Worm (Caenorhabditis elegans) whole organism, L2 larva: ENCODE results near the gene arrd-10.

Experiments used
- F13H6.1 ChIP-seq: sonication (generic microtip); optimal IDR thresholded peaks from 2 replicates; lab custom pipeline; 2016; ENCODE audit warnings: missing genetic modification characterization, missing compliant biosample characterization
- R02D3.7 ChIP-seq: fragments of 150-350 bp; optimal IDR thresholded peaks from 2 replicates; lab custom pipeline; 2014; ENCODE audit warnings: missing biosample characterization, missing genetic modification characterization
- Y55F3AM.14 ChIP-seq: fragments of 200-800 bp; sonication (Bioruptor generic); optimal IDR thresholded peaks from 2 replicates; lab custom pipeline; 2018; ENCODE audit warnings: mild to moderate bottlenecking, missing genetic modification characterization, missing compliant biosample characterization
- ZK546.5 ChIP-seq: sonication (generic microtip); optimal IDR thresholded peaks from 2 replicates; lab custom pipeline; 2017; ENCODE audit warnings: missing biosample characterization, missing genetic modification characterization
- aly-2 ChIP-seq: fragments of 150-350 bp; optimal IDR thresholded peaks from 2 replicates; lab custom pipeline; 2014; ENCODE audit warnings: missing biosample characterization, missing genetic modification characterization
- blmp-1 ChIP-seq: sonication (generic microtip); optimal IDR thresholded peaks from 2 replicates; lab custom pipeline; 2017; ENCODE audit warnings: missing genetic modification characterization, mild to moderate bottlenecking, missing compliant biosample characterization, antibody characterized with exemption, moderate library complexity; ENCODE audit not compliant: insufficient read depth
- ceh-16 ChIP-seq: fragments of 150-350 bp; optimal IDR thresholded peaks from 2 replicates; lab custom pipeline; 2014; ENCODE audit warnings: missing biosample characterization, missing genetic modification characterization
- ceh-82 ChIP-seq: fragments of 150-350 bp; optimal IDR thresholded peaks from 2 replicates; lab custom pipeline; 2014; ENCODE audit warnings: missing biosample characterization, missing genetic modification characterization
- crh-2 ChIP-seq: sonication (generic microtip); optimal IDR thresholded peaks from 2 replicates; lab custom pipeline; 2017; ENCODE audit warnings: missing biosample characterization, missing genetic modification characterization
- egl-27 ChIP-seq: sonication (generic microtip); optimal IDR thresholded peaks from 3 replicates; lab custom pipeline; 2017; ENCODE audit warnings: missing biosample characterization, missing genetic modification reagents, missing genetic modification characterization
- elt-1 ChIP-seq: fragments of 150-350 bp; optimal IDR thresholded peaks from 2 replicates; lab custom pipeline; 2014; ENCODE audit warnings: missing biosample characterization, missing genetic modification characterization
- fos-1 ChIP-seq: fragments of 150-350 bp; optimal IDR thresholded peaks from 2 replicates; lab custom pipeline; 2014; ENCODE audit warnings: missing biosample characterization, missing genetic modification characterization
- gmeb-1 ChIP-seq: fragments of 150-350 bp; optimal IDR thresholded peaks from 2 replicates; lab custom pipeline; 2014; ENCODE audit warnings: missing biosample characterization, missing genetic modification characterization
- lin-11 ChIP-seq: fragments of 150-350 bp; sonication (generic microtip); optimal IDR thresholded peaks from 2 replicates; lab custom pipeline; 2014; ENCODE audit warnings: missing biosample characterization, missing genetic modification characterization, inconsistent platforms, mixed read lengths
- lin-13 ChIP-seq: fragments of 150-350 bp; optimal IDR thresholded peaks from 2 replicates; lab custom pipeline; 2014; ENCODE audit warnings: missing biosample characterization, missing genetic modification reagents, missing genetic modification characterization
- lin-39 ChIP-seq: fragments of 150-350 bp; optimal IDR thresholded peaks from 2 replicates; lab custom pipeline; 2014; ENCODE audit warnings: missing biosample characterization, missing genetic modification reagents, missing genetic modification characterization
- mab-5 ChIP-seq: fragments of 150-350 bp; optimal IDR thresholded peaks from 2 replicates; lab custom pipeline; 2014; ENCODE audit warnings: missing biosample characterization, missing genetic modification characterization
- nhr-10 ChIP-seq: sonication (generic microtip); optimal IDR thresholded peaks from 2 replicates; lab custom pipeline; 2017; ENCODE audit warnings: missing biosample characterization, missing genetic modification characterization
- nhr-21 ChIP-seq: fragments of 150-350 bp; optimal IDR thresholded peaks from 2 replicates; lab custom pipeline; 2014; ENCODE audit warnings: missing biosample characterization, missing genetic modification characterization
- nhr-25 ChIP-seq: fragments of 150-350 bp; sonication (generic microtip); optimal IDR thresholded peaks from 3 replicates; lab custom pipeline; 2014; ENCODE audit warnings: missing biosample characterization, missing genetic modification characterization
- nhr-77 ChIP-seq: fragments of 150-350 bp; optimal IDR thresholded peaks from 2 replicates; lab custom pipeline; 2014; ENCODE audit warnings: missing biosample characterization, missing genetic modification characterization
- peb-1 ChIP-seq: fragments of 150-350 bp; optimal IDR thresholded peaks from 2 replicates; lab custom pipeline; 2014; ENCODE audit warnings: missing biosample characterization, missing genetic modification characterization
- sem-4 ChIP-seq: fragments of 150-350 bp; optimal IDR thresholded peaks from 2 replicates; lab custom pipeline; 2014; ENCODE audit warnings: missing biosample characterization, missing genetic modification reagents, missing genetic modification characterization
- skn-1 ChIP-seq: sonication (generic microtip); optimal IDR thresholded peaks from 2 replicates; lab custom pipeline; 2017; ENCODE audit warnings: missing biosample characterization, missing genetic modification characterization
- sma-3 ChIP-seq: sonication (generic microtip); optimal IDR thresholded peaks from 2 replicates; lab custom pipeline; 2016; ENCODE audit warnings: missing genetic modification reagents, missing genetic modification characterization, missing compliant biosample characterization
- sma-9 ChIP-seq, 2 experiments: fragments of 150-350 bp in 1 of 2; sonication (generic microtip) in 1 of 2; optimal IDR thresholded peaks; 2 replicates each; lab custom pipeline; 2014 to 2016; ENCODE audit warnings: missing genetic modification characterization in 2 of 2, mild to moderate bottlenecking in 1 of 2, missing biosample characterization in 1 of 2, missing compliant biosample characterization in 1 of 2, missing genetic modification reagents in 1 of 2, moderate library complexity in 1 of 2
- snpc-4 ChIP-seq: fragments of 150-350 bp; optimal IDR thresholded peaks from 2 replicates; lab custom pipeline; 2014; ENCODE audit warnings: missing biosample characterization, missing genetic modification characterization
- unc-62 ChIP-seq: fragments of 150-350 bp; optimal IDR thresholded peaks from 2 replicates; lab custom pipeline; 2014; ENCODE audit warnings: missing biosample characterization, missing genetic modification reagents, missing genetic modification characterization
- zag-1 ChIP-seq: fragments of 150-350 bp; optimal IDR thresholded peaks from 2 replicates; lab custom pipeline; 2014; ENCODE audit warnings: missing biosample characterization, missing genetic modification characterization
- ztf-1 ChIP-seq: fragments of 200-800 bp; sonication (Bioruptor generic); conservative IDR thresholded peaks from 2 replicates; pipeline ENCODE4 v1.3.6; 2022; ENCODE audit warnings: missing genetic modification characterization, missing compliant biosample characterization
- ztf-11 ChIP-seq: sonication (generic microtip); optimal IDR thresholded peaks from 2 replicates; lab custom pipeline; 2017; ENCODE audit warnings: missing biosample characterization, missing genetic modification characterization
- ztf-4 ChIP-seq: fragments of 150-350 bp; optimal IDR thresholded peaks from 2 replicates; lab custom pipeline; 2014; ENCODE audit warnings: missing biosample characterization, missing genetic modification characterization

arrd-10 gene

DNA sequence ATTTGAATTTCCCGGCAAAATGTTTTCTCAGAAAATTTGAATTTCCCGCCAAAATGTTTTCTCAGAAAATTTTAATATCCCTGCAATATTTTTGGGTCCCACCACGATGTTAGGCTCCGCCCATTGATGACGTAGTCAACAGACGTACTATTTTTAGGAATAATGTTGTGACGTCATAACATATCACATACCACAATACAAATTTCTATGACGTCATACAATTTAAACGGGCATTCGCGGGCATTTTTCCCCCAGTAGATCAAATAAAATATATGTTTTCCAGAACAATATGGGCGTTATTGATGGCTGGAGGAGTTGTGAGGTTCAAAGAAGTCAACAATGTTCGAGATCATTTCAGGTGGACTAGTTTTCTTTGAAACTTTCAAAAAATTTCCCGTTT lies 26.4 kb downstream of the arrd-10 start:
- no peak for TF ChIP-seq ceh-16 (tag; lab: Kevin White, UChicago)
- no peak for TF ChIP-seq gmeb-1 (tag; lab: Kevin White, UChicago)
- TF ChIP-seq ztf-1 (GFP tag; lab: Robert Waterston, UW), result no peak
- no peak for TF ChIP-seq R02D3.7

DNA sequence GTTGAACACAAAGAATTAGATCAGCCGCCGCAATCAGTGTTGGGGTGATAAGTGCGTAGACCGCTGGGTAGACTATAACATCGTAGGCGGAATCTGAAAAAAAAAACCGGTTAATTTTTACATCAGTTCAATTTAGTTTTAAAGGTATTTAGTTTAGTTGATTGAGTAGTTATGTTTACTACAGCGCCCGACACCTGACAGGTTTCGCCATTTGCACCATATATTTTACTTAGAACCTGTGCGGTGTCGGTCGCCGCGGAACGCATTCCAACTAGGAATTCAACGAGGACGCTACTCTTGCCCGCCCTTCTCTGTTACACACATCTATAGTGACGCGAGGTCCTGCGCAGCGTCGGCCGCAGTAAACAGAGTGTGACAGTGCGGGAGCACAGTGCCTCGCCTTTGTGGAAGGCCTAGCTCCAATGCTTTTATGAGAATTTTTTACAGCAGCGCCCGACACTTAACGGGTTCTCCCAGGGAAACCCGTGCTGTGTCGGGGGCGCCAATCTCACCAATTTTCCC lies 28.6 kb downstream of the arrd-10 start:
- no peak for TF ChIP-seq nhr-21 (tag; lab: Kevin White, UChicago)
- no peak for TF ChIP-seq ztf-1 (GFP tag; lab: Robert Waterston, UW)
- peak; percentile 63 for TF ChIP-seq snpc-4 (tag; lab: Kevin White, UChicago)
- no peak for TF ChIP-seq egl-27
- TF ChIP-seq aly-2 (tag; lab: Kevin White, UChicago), result no peak

DNA sequence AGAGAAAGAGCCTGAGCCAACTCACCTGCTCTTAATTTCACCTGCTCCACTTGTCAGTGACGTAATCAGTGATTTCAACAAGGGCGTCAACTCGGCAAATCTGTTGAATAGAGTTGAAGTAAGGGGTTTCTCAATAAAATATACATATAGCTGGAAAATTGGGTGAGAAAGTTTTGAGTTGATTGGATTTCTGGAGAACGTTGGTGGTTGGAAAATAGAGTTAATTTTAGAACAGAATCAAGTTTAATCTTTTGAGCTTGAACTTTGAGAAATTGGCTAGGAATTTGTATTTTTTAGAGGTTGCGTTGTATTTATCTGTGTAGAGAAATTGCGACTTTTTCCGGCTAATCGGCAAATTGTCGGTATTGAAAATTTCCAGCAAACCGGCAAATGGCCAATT lies 29.7 kb downstream of the arrd-10 start, which contains the start of gene Y38F1A.4:
Y38F1A.4 (minus strand) TSS at position 101 of the 400 bp plus-strand sequence.
- TF ChIP-seq nhr-21 (tag; lab: Kevin White, UChicago), result no peak
- TF ChIP-seq egl-27, result no peak
- no peak for TF ChIP-seq mab-5 (tag; lab: Kevin White, UChicago)
- TF ChIP-seq nhr-10 (tag; lab: Kevin White, UChicago), result no peak
- no peak for TF ChIP-seq ztf-1 (GFP tag; lab: Robert Waterston, UW)
- TF ChIP-seq nhr-77 (tag; lab: Kevin White, UChicago), result no peak
- TF ChIP-seq peb-1 (tag; lab: Kevin White, UChicago), result no peak
- TF ChIP-seq lin-13 (GFP tag; lab: Kevin White, UChicago), result no peak
- no peak for TF ChIP-seq lin-11 (tag; lab: Kevin White, UChicago)
- no peak for TF ChIP-seq ceh-16 (tag; lab: Kevin White, UChicago)
- no peak for TF ChIP-seq blmp-1 (tag; lab: Kevin White, UChicago)
- TF ChIP-seq ztf-11 (tag; lab: Kevin White, UChicago), result no peak
- TF ChIP-seq gmeb-1 (tag; lab: Kevin White, UChicago), result no peak
- no peak for TF ChIP-seq zag-1 (tag; lab: Kevin White, UChicago)
- TF ChIP-seq elt-1 (tag; lab: Kevin White, UChicago), result no peak
- TF ChIP-seq ZK546.5, result no peak
- TF ChIP-seq skn-1, result no peak

DNA sequence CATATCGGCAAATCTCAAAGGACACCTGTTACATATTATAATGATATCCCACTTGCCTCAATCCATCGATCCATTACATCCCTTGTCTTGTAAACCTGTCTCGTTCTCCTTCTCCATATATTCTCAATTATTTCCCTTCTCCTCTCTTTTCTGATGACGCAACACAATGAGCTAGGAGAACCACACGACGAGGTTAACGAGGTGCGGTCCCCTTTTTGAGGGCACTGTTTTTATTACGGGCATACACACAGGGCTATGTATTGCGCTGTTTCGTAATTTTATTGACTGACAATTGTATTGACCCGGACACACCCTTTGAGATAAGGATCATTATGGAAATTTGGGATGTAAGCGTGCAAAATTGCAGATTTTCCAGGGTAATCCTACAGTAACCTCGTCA lies 38.8 kb downstream of the arrd-10 start:
- TF ChIP-seq unc-62 (GFP tag; lab: Kevin White, UChicago) (no peak), sem-4 (tag; lab: Kevin White, UChicago) (no peak), ztf-4 (tag; lab: Kevin White, UChicago) (no peak), crh-2 (tag; lab: Kevin White, UChicago) (no peak), lin-39 (tag; lab: Kevin White, UChicago) (no peak), lin-13 (GFP tag; lab: Kevin White, UChicago) (no peak), nhr-25 (tag; lab: Kevin White, UChicago) (no peak)

DNA sequence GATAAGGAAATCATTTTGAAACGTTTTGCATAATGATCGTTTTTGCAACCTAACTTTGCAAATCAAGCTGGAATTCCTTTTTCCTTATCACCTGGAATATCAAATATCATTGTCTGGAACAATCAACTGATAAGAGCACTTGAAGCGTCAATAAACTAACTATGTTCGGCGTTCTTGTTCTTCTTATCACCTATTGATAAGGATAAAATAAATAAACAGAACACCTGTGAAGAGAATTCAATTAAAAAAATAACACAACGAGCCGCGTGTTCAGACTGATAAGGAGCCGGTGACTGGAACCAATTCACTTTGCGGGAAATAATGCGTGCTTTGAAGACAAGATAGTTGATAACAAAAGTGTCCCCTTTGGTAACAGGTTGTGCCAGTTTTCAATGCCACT lies 40.3 kb downstream of the arrd-10 start, which contains the start of gene cyd-1:
cyd-1 (plus strand) TSS at position 380 of the 400 bp plus-strand sequence.
- peak; percentile 41 for TF ChIP-seq F13H6.1 (tag; lab: Kevin White, UChicago)
- TF ChIP-seq sma-9 (GFP tag; optimal IDR thresholded peaks at IDR 0.05; lab: Kevin White, UChicago), result peak; percentile 57
- TF ChIP-seq sma-9 (tag; optimal IDR thresholded peaks at IDR 0.05; lab: Kevin White, UChicago), result no peak
- TF ChIP-seq skn-1, result no peak
- TF ChIP-seq fos-1 (tag; lab: Kevin White, UChicago), result peak; percentile 69
- TF ChIP-seq crh-2 (tag; lab: Kevin White, UChicago), result peak; percentile 54
- no peak for TF ChIP-seq Y55F3AM.14 (GFP tag; lab: Kevin White, UChicago)
- TF ChIP-seq ceh-82 (tag; lab: Kevin White, UChicago), result no peak
- TF ChIP-seq sma-3, result peak; percentile 9
- TF ChIP-seq nhr-10 (tag; lab: Kevin White, UChicago), result no peak
